Worm (Caenorhabditis elegans): Measurements from ENCODE around the gene sri-69.

Gene sri-69

ce11 chrV:17001167-17001566 lies 7.0 kb downstream of the sri-69 start, which contains the start of gene sri-9:
TSS of gene sri-9 (plus strand) at chrV:17001467.
- TF ChIP-seq him-1 (tag; optimal IDR thresholded peaks at IDR 0.05) (no peak), W03F9.2 (tag; optimal IDR thresholded peaks at IDR 0.05) (no peak), dao-5 (tag; optimal IDR thresholded peaks at IDR 0.05) (no peak)

ce11 chrV:17000635-17001034 lies 7.6 kb downstream of the sri-69 start:
- no peak for TF ChIP-seq him-1 (tag; optimal IDR thresholded peaks at IDR 0.05)
- no peak for TF ChIP-seq W03F9.2 (tag; optimal IDR thresholded peaks at IDR 0.05)
- TF ChIP-seq dao-5 (tag; optimal IDR thresholded peaks at IDR 0.05) = no peak

ce11 chrV:17000204-17000603 lies 8.0 kb downstream of the sri-69 start, which contains the start of gene str-217:
TSS of gene str-217 (minus strand) at chrV:17000304.
- TF ChIP-seq dao-5 (tag; optimal IDR thresholded peaks at IDR 0.05) (no peak), W03F9.2 (tag; optimal IDR thresholded peaks at IDR 0.05) (no peak), him-1 (tag; optimal IDR thresholded peaks at IDR 0.05) (no peak)

- TF ChIP-seq dao-5 (tag; optimal IDR thresholded peaks at IDR 0.05) (no peak), him-1 (tag; optimal IDR thresholded peaks at IDR 0.05) (no peak), W03F9.2 (tag; optimal IDR thresholded peaks at IDR 0.05) (no peak)
Observed at ce11 chrV:16992383-16992782, 15.8 kb downstream of the sri-69 start.

- no peak for TF ChIP-seq W03F9.2 (tag; optimal IDR thresholded peaks at IDR 0.05)
- no peak for TF ChIP-seq him-1 (tag; optimal IDR thresholded peaks at IDR 0.05)
- no peak for TF ChIP-seq dao-5 (tag; optimal IDR thresholded peaks at IDR 0.05)
Observed at ce11 chrV:16991734-16992133, 16.5 kb downstream of the sri-69 start, which contains the start of gene srz-95. TSS of gene srz-95 (plus strand) at chrV:16992034.

ce11 chrV:16988614-16989013 lies 19.6 kb downstream of the sri-69 start, which contains the start of gene Y102A5C.27:
TSS of gene Y102A5C.27 (minus strand) at chrV:16988714.
- TF ChIP-seq W03F9.2 (tag; optimal IDR thresholded peaks at IDR 0.05) (no peak), him-1 (tag; optimal IDR thresholded peaks at IDR 0.05) (no peak), dao-5 (tag; optimal IDR thresholded peaks at IDR 0.05) (no peak)

- TF ChIP-seq him-1 (tag; optimal IDR thresholded peaks at IDR 0.05) (no peak), dao-5 (tag; optimal IDR thresholded peaks at IDR 0.05) (no peak), W03F9.2 (tag; optimal IDR thresholded peaks at IDR 0.05) (no peak)
Observed at ce11 chrV:16987783-16988182, 20.4 kb downstream of the sri-69 start.

ce11 chrV:16987035-16987434 lies 21.2 kb downstream of the sri-69 start, which contains the start of gene Y102A5C.40:
TSS of gene Y102A5C.40 (minus strand) at chrV:16987135.
- TF ChIP-seq him-1 (tag; optimal IDR thresholded peaks at IDR 0.05) (no peak), W03F9.2 (tag; optimal IDR thresholded peaks at IDR 0.05) (no peak), dao-5 (tag; optimal IDR thresholded peaks at IDR 0.05) (no peak)

- TF ChIP-seq dao-5 (tag; optimal IDR thresholded peaks at IDR 0.05) (no peak), W03F9.2 (tag; optimal IDR thresholded peaks at IDR 0.05) (no peak), him-1 (tag; optimal IDR thresholded peaks at IDR 0.05) (no peak)
Observed at ce11 chrV:16980368-16980767, 27.8 kb downstream of the sri-69 start, which contains the start of gene srz-54. TSS of gene srz-54 (plus strand) at chrV:16980668.

ce11 chrV:16974919-16975318 lies 33.3 kb downstream of the sri-69 start, which contains the start of gene srx-54:
TSS of gene srx-54 (plus strand) at chrV:16975219.
- TF ChIP-seq dao-5 (tag; optimal IDR thresholded peaks at IDR 0.05) (no peak), W03F9.2 (tag; optimal IDR thresholded peaks at IDR 0.05) (no peak), him-1 (tag; optimal IDR thresholded peaks at IDR 0.05) (no peak)

- TF ChIP-seq W03F9.2 (tag; optimal IDR thresholded peaks at IDR 0.05) (no peak), dao-5 (tag; optimal IDR thresholded peaks at IDR 0.05) (no peak), him-1 (tag; optimal IDR thresholded peaks at IDR 0.05) (no peak)
Observed at ce11 chrV:16973338-16973737, 34.9 kb downstream of the sri-69 start.

ce11 chrV:16972134-16972533 lies 36.1 kb downstream of the sri-69 start, which contains the start of gene srh-119:
TSS of gene srh-119 (plus strand) at chrV:16972434.
- no peak for TF ChIP-seq him-1 (tag; optimal IDR thresholded peaks at IDR 0.05)
- no peak for TF ChIP-seq dao-5 (tag; optimal IDR thresholded peaks at IDR 0.05)
- TF ChIP-seq W03F9.2 (tag; optimal IDR thresholded peaks at IDR 0.05) = no peak

ce11 chrV:16966636-16967035 lies 41.6 kb downstream of the sri-69 start, which contains the start of gene fbxa-90:
TSS of gene fbxa-90 (plus strand) at chrV:16966814.
- TF ChIP-seq him-1 (tag; optimal IDR thresholded peaks at IDR 0.05) = no peak

- TF ChIP-seq dao-5 (tag; optimal IDR thresholded peaks at IDR 0.05) (no peak), him-1 (tag; optimal IDR thresholded peaks at IDR 0.05) (no peak), W03F9.2 (tag; optimal IDR thresholded peaks at IDR 0.05) (peak; percentile 86)
Observed at ce11 chrV:16965655-16966054, 42.5 kb downstream of the sri-69 start, which contains the start of gene efl-1. TSS of gene efl-1 (minus strand) at chrV:16965675.

- no peak for TF ChIP-seq W03F9.2 (tag; optimal IDR thresholded peaks at IDR 0.05)
- TF ChIP-seq him-1 (tag; optimal IDR thresholded peaks at IDR 0.05) = no peak
- TF ChIP-seq dao-5 (tag; optimal IDR thresholded peaks at IDR 0.05) = no peak
Observed at ce11 chrV:16958975-16959374, 49.2 kb downstream of the sri-69 start.

Measured in whole organism, L4/young adult.